Fruit fly (Drosophila melanogaster): Measurements from ENCODE around the gene pkaap.

- TF ChIP-seq EcR (GFP tag; optimal IDR thresholded peaks at IDR 0.05) (no peak), CG17806 (tag; optimal IDR thresholded peaks at IDR 0.05) (peak; percentile 75), CG13204 (GFP tag; optimal IDR thresholded peaks at IDR 0.05) (no peak), Pif1B (GFP tag; optimal IDR thresholded peaks at IDR 0.05) (peak; percentile 47), CG14655 (GFP tag; optimal IDR thresholded peaks at IDR 0.05) (no peak), CG32121 (GFP tag; IDR thresholded peaks at IDR 0.05) (peak; percentile 87), rn (GFP tag; IDR thresholded peaks at IDR 0.05) (no peak; the same call in 1 of the 2 replicates), D1 (tag; optimal IDR thresholded peaks at IDR 0.05) (peak; percentile 4), fd96Ca (GFP tag; IDR thresholded peaks at IDR 0.05) (no peak), Ets98B (GFP tag; IDR thresholded peaks at IDR 0.05) (peak; percentile 78; the same call in 1 of the 2 replicates), CG15710 (tag; optimal IDR thresholded peaks at IDR 0.05) (peak; percentile 79), CG8159 (tag; optimal IDR thresholded peaks at IDR 0.05) (peak; percentile 81), CG8301 (tag; optimal IDR thresholded peaks at IDR 0.05) (peak; percentile 67), gl (tag; optimal IDR thresholded peaks at IDR 0.05) (peak; percentile 10)
These were observed 30.6 kb upstream of the pkaap start, which contains the start of the genes PRL-1 and EndoGI for dm6 chr2L:16257227-16258071.

All from whole organism, pupa.